Fruit fly (Drosophila melanogaster) whole organism, embryonic: ENCODE measurements around the gene CG6431.

Source experiments
- BtbVII ChIP-seq: fragments of 200-800 bp; sonication (Bioruptor generic); optimal IDR thresholded peaks from 3 replicates; lab custom pipeline; 2017; ENCODE audit warnings: missing biosample characterization, mild to moderate bottlenecking, missing genetic modification characterization
- C15 ChIP-seq: fragments of 200-800 bp; sonication (Bioruptor generic); IDR thresholded peaks from 3 replicates; pipeline ENCODE4 v1.3.6; 2022; ENCODE audit warnings: missing biosample characterization, missing genetic modification characterization
- CG10274 ChIP-seq: fragments of 200-800 bp; sonication (Bioruptor generic); optimal IDR thresholded peaks from 3 replicates; lab custom pipeline; 2017; ENCODE audit warnings: missing biosample characterization, mild to moderate bottlenecking, missing genetic modification characterization
- CG10654 ChIP-seq: fragments of 200-800 bp; sonication (Bioruptor generic); optimal IDR thresholded peaks from 2 replicates; lab custom pipeline; 2016; ENCODE audit warnings: missing biosample characterization, missing genetic modification characterization
- CG11723 ChIP-seq: fragments of 200-800 bp; sonication (Bioruptor generic); optimal IDR thresholded peaks from 2 replicates; lab custom pipeline; 2017; ENCODE audit warnings: missing biosample characterization, mild to moderate bottlenecking, missing genetic modification characterization
- CG12659 ChIP-seq: fragments of 200-800 bp; sonication (Bioruptor generic); optimal IDR thresholded peaks from 3 replicates; lab custom pipeline; 2017; ENCODE audit warnings: mild to moderate bottlenecking, missing biosample characterization, missing genetic modification reagents, missing genetic modification characterization
- CG12744 ChIP-seq: fragments of 200-800 bp; sonication (Bioruptor generic); optimal IDR thresholded peaks from 2 replicates; lab custom pipeline; 2016; ENCODE audit warnings: missing biosample characterization, missing genetic modification characterization
- CG13624 ChIP-seq: fragments of 200-800 bp; sonication (Bioruptor generic); optimal IDR thresholded peaks from 2 replicates; lab custom pipeline; 2016; ENCODE audit warnings: missing biosample characterization, missing genetic modification characterization
- CG15696 ChIP-seq: fragments of 200-800 bp; sonication (Bioruptor generic); optimal IDR thresholded peaks from 2 replicates; lab custom pipeline; 2019; ENCODE audit warnings: missing biosample characterization, mild to moderate bottlenecking, missing genetic modification characterization, moderate library complexity
- CG17912 ChIP-seq: fragments of 200-800 bp; sonication (Bioruptor generic); optimal IDR thresholded peaks from 2 replicates; lab custom pipeline; 2018; ENCODE audit warnings: missing biosample characterization, mild to moderate bottlenecking, missing genetic modification characterization
- CG30431 ChIP-seq: fragments of 200-800 bp; sonication (Bioruptor generic); optimal IDR thresholded peaks from 2 replicates; lab custom pipeline; 2017; ENCODE audit warnings: missing biosample characterization, missing genetic modification characterization
- CG31388 ChIP-seq: fragments of 200-800 bp; sonication (Bioruptor generic); optimal IDR thresholded peaks from 2 replicates; lab custom pipeline; 2016; ENCODE audit warnings: missing biosample characterization, missing genetic modification characterization
- CG3281 ChIP-seq: fragments of 200-800 bp; sonication (Bioruptor generic); optimal IDR thresholded peaks from 3 replicates; lab custom pipeline; 2017; ENCODE audit warnings: missing biosample characterization, mild to moderate bottlenecking, missing genetic modification characterization
- CG4282 ChIP-seq: fragments of 200-800 bp; sonication (Bioruptor generic); optimal IDR thresholded peaks from 2 replicates; lab custom pipeline; 2016; ENCODE audit warnings: missing biosample characterization, missing genetic modification characterization
- CG4424 ChIP-seq: fragments of 200-800 bp; sonication (Bioruptor generic); optimal IDR thresholded peaks from 3 replicates; lab custom pipeline; 2016; ENCODE audit warnings: missing biosample characterization, missing genetic modification characterization
- CG5953 ChIP-seq: fragments of 200-800 bp; sonication (Bioruptor generic); IDR thresholded peaks from 2 replicates; pipeline ENCODE4 v1.3.6; 2022; ENCODE audit warnings: missing biosample characterization, missing genetic modification characterization
- CG6854 ChIP-seq: fragments of 200-800 bp; sonication (Bioruptor generic); optimal IDR thresholded peaks from 3 replicates; lab custom pipeline; 2017; ENCODE audit warnings: missing biosample characterization, mild to moderate bottlenecking, missing genetic modification characterization
- CG7963 ChIP-seq: fragments of 200-800 bp; sonication (Bioruptor generic); IDR thresholded peaks from 3 replicates; pipeline ENCODE4 v1.3.6; 2022; ENCODE audit warnings: missing biosample characterization, missing genetic modification characterization; ENCODE audit not compliant: partially characterized antibody
- CG9609 ChIP-seq: fragments of 200-800 bp; sonication (Bioruptor generic); optimal IDR thresholded peaks from 3 replicates; lab custom pipeline; 2016; ENCODE audit warnings: missing biosample characterization, missing genetic modification characterization
- CG9797 ChIP-seq: fragments of 200-800 bp; sonication (Bioruptor generic); optimal IDR thresholded peaks from 3 replicates; lab custom pipeline; 2018; ENCODE audit warnings: missing biosample characterization, mild to moderate bottlenecking, missing genetic modification characterization
- Ets97D ChIP-seq: fragments of 200-800 bp; sonication (Bioruptor generic); optimal IDR thresholded peaks from 3 replicates; lab custom pipeline; 2016; ENCODE audit warnings: missing biosample characterization, missing genetic modification characterization
- Lim3 ChIP-seq: fragments of 200-800 bp; sonication (Bioruptor generic); IDR thresholded peaks from 2 replicates; pipeline ENCODE4 v1.3.6; 2022; ENCODE audit warnings: missing biosample characterization, missing genetic modification characterization
- Mes4 ChIP-seq: fragments of 200-800 bp; sonication (Bioruptor generic); optimal IDR thresholded peaks from 2 replicates; lab custom pipeline; 2016; ENCODE audit warnings: missing biosample characterization, missing genetic modification characterization
- Neu2 ChIP-seq: fragments of 200-800 bp; sonication (Bioruptor generic); optimal IDR thresholded peaks from 3 replicates; lab custom pipeline; 2016; ENCODE audit warnings: missing biosample characterization, missing genetic modification characterization, borderline replicate concordance
- YL-1 ChIP-seq: fragments of 200-800 bp; sonication (Bioruptor generic); optimal IDR thresholded peaks from 3 replicates; lab custom pipeline; 2017; ENCODE audit warnings: missing biosample characterization, mild to moderate bottlenecking, missing genetic modification characterization
- ac ChIP-seq: fragments of 200-800 bp; sonication (Bioruptor generic); optimal IDR thresholded peaks from 3 replicates; lab custom pipeline; 2017; ENCODE audit warnings: missing biosample characterization, mild to moderate bottlenecking, missing genetic modification characterization
- ato ChIP-seq: fragments of 200-800 bp; sonication (Bioruptor generic); IDR thresholded peaks from 2 replicates; pipeline ENCODE4 v1.3.6; 2022; ENCODE audit warnings: missing biosample characterization, missing genetic modification characterization; ENCODE audit not compliant: partially characterized antibody
- bcd ChIP-seq: fragments of 200-800 bp; sonication (Bioruptor generic); optimal IDR thresholded peaks from 2 replicates; lab custom pipeline; 2017; ENCODE audit warnings: missing biosample characterization, mild to moderate bottlenecking, missing genetic modification characterization
- danr ChIP-seq: fragments of 200-800 bp; sonication (Bioruptor generic); IDR thresholded peaks from 2 replicates; pipeline ENCODE4 v1.3.6; 2022; ENCODE audit warnings: missing biosample characterization, missing genetic modification characterization
- dati ChIP-seq: fragments of 200-800 bp; sonication (Bioruptor generic); IDR thresholded peaks from 2 replicates; pipeline ENCODE4 v1.3.6; 2022; ENCODE audit warnings: missing biosample characterization, missing genetic modification characterization
- dimm ChIP-seq: fragments of 200-800 bp; sonication (Bioruptor generic); IDR thresholded peaks from 2 replicates; pipeline ENCODE4 v1.3.6; 2022; ENCODE audit warnings: missing biosample characterization, missing genetic modification characterization
- dmrt99B ChIP-seq: fragments of 200-800 bp; sonication (Bioruptor generic); optimal IDR thresholded peaks from 2 replicates; lab custom pipeline; 2018; ENCODE audit warnings: missing biosample characterization, mild to moderate bottlenecking, missing genetic modification characterization, moderate library complexity
- dpn ChIP-seq, 2 experiments: fragments of 200-800 bp; sonication (Bioruptor generic); optimal IDR thresholded peaks; 3 replicates each; lab custom pipeline; 2016; ENCODE audit warnings: missing biosample characterization in 2 of 2, missing genetic modification characterization in 2 of 2
- emc ChIP-seq: fragments of 200-800 bp; sonication (Bioruptor generic); optimal IDR thresholded peaks from 2 replicates; lab custom pipeline; 2016; ENCODE audit warnings: missing biosample characterization, missing genetic modification characterization
- gcm ChIP-seq: fragments of 200-800 bp; sonication (Bioruptor generic); optimal IDR thresholded peaks from 2 replicates; lab custom pipeline; 2019; ENCODE audit warnings: missing biosample characterization, mild to moderate bottlenecking, missing genetic modification characterization, moderate library complexity
- grn ChIP-seq: fragments of 200-800 bp; sonication (Bioruptor generic); optimal IDR thresholded peaks from 3 replicates; lab custom pipeline; 2017; ENCODE audit warnings: missing biosample characterization, missing genetic modification characterization
- gt ChIP-seq: fragments of 200-800 bp; sonication (Bioruptor generic); IDR thresholded peaks from 2 replicates; pipeline ENCODE4 v1.3.6; 2022; ENCODE audit warnings: missing biosample characterization, missing genetic modification characterization
- lbe ChIP-seq: fragments of 200-800 bp; sonication (Bioruptor generic); optimal IDR thresholded peaks from 2 replicates; lab custom pipeline; 2016; ENCODE audit warnings: missing biosample characterization, mild to moderate bottlenecking, missing genetic modification characterization
- nerfin-2 ChIP-seq: fragments of 200-800 bp; sonication (Bioruptor generic); IDR thresholded peaks from 2 replicates; pipeline ENCODE4 v1.3.6; 2022; ENCODE audit warnings: missing biosample characterization, missing genetic modification characterization; ENCODE audit not compliant: partially characterized antibody
- pho ChIP-seq: fragments of 200-800 bp; sonication (Bioruptor generic); optimal IDR thresholded peaks from 2 replicates; lab custom pipeline; 2016; ENCODE audit warnings: missing biosample characterization, missing genetic modification characterization
- ranshi ChIP-seq: fragments of 200-800 bp; sonication (Bioruptor generic); IDR thresholded peaks from 2 replicates; pipeline ENCODE4 v1.3.6; 2022; ENCODE audit warnings: missing biosample characterization, missing genetic modification characterization
- run ChIP-seq: fragments of 200-800 bp; sonication (Bioruptor generic); optimal IDR thresholded peaks from 3 replicates; lab custom pipeline; 2018; ENCODE audit warnings: missing biosample characterization, mild to moderate bottlenecking, missing genetic modification characterization
- slbo ChIP-seq: fragments of 200-800 bp; sonication (Bioruptor generic); IDR thresholded peaks from 2 replicates; pipeline ENCODE4 v1.3.6; 2022; ENCODE audit warnings: missing biosample characterization, missing genetic modification characterization
- sr ChIP-seq: fragments of 200-800 bp; sonication (Bioruptor generic); IDR thresholded peaks from 3 replicates; pipeline ENCODE4 v1.3.6; 2022; ENCODE audit warnings: missing biosample characterization, missing genetic modification characterization
- ssp ChIP-seq: fragments of 200-800 bp; sonication (Bioruptor generic); IDR thresholded peaks from 2 replicates; pipeline ENCODE4 v1.3.6; 2022; ENCODE audit warnings: missing biosample characterization, missing genetic modification characterization
- tin ChIP-seq: fragments of 200-800 bp; sonication (Bioruptor generic); optimal IDR thresholded peaks from 3 replicates; lab custom pipeline; 2016; ENCODE audit warnings: missing biosample characterization, missing genetic modification characterization
- tll ChIP-seq, 2 experiments: fragments of 200-800 bp in 1 of 2; fragments of >200 bp in 1 of 2; sonication (Bioruptor generic) in 1 of 2; optimal IDR thresholded peaks; 2 replicates each; lab custom pipeline; 2017 to 2019; ENCODE audit warnings: missing biosample characterization in 2 of 2, missing genetic modification characterization in 2 of 2, mild to moderate bottlenecking in 1 of 2, moderate library complexity in 1 of 2
- trem ChIP-seq: fragments of 200-800 bp; optimal IDR thresholded peaks from 3 replicates; lab custom pipeline; 2019; ENCODE audit warnings: missing biosample characterization, mild to moderate bottlenecking, missing genetic modification characterization, moderate library complexity
- twi ChIP-seq: fragments of 200-800 bp; optimal IDR thresholded peaks from 2 replicates; lab custom pipeline; 2019; ENCODE audit warnings: missing biosample characterization, mild to moderate bottlenecking, missing genetic modification characterization, moderate library complexity
- unc-4 ChIP-seq: fragments of 200-800 bp; sonication (Bioruptor generic); IDR thresholded peaks from 2 replicates; pipeline ENCODE4 v1.3.6; 2022; ENCODE audit warnings: missing biosample characterization, missing genetic modification characterization; ENCODE audit not compliant: partially characterized antibody
- vvl ChIP-seq: fragments of 200-800 bp; sonication (Bioruptor generic); IDR thresholded peaks from 2 replicates; pipeline ENCODE4 v1.3.6; 2022; ENCODE audit warnings: missing biosample characterization, missing genetic modification characterization

Gene CG6431

DNA sequence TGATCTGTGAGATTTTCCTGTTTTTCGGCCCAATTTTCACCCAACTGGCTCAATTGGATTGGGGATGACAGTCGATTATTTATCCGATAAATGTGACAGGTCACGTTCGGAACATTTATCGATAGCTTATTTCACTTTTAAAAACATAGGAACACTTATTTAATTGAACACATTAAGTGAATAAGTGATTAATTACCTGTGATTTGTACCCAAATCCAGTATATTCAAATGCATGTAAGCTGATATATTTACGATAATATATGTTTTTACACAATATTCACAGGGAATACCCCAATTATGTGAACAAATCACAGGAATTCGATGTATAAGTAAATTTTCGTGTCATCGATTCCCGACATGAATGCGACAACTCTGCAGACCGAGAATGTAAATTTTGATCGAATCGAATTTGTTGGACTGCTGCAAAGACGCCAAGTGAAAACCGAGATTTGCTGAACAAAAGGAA is 8.4 kb downstream of the CG6431 start, which contains the start of the genes EMC3 and Dpy-30L1 (continued):
- peak; percentile 21 for TF ChIP-seq tin (GFP tag; lab: Kevin White, UChicago)
- no peak for TF ChIP-seq CG3281
- TF ChIP-seq BtbVII (GFP tag; lab: Kevin White, UChicago) = no peak
- TF ChIP-seq Lim3 (GFP tag; lab: Robert Waterston, UW) = no peak
- TF ChIP-seq CG30431 = no peak
- peak; percentile 83 for TF ChIP-seq CG12659 (GFP tag; lab: Kevin White, UChicago)
- peak; percentile 58; the same call in 1 of the 2 replicates for TF ChIP-seq vvl (GFP tag; lab: Robert Waterston, UW)
- TF ChIP-seq CG12744 (GFP tag; lab: Kevin White, UChicago) = peak; percentile 30
- TF ChIP-seq dmrt99B = no peak
- peak; percentile 47; the same call in 1 of the 2 replicates for TF ChIP-seq ranshi (GFP tag; lab: Robert Waterston, UW)
- peak; percentile 72 for TF ChIP-seq trem (tag; lab: Kevin White, UChicago)
- TF ChIP-seq sr (GFP tag; lab: Robert Waterston, UW) = no peak
- TF ChIP-seq CG13624 (GFP tag; lab: Kevin White, UChicago) = peak; percentile 68
- peak; percentile 47; the same call in 1 of the 2 replicates for TF ChIP-seq nerfin-2 (GFP tag; lab: Robert Waterston, UW)
- TF ChIP-seq dati (GFP tag; lab: Robert Waterston, UW) = no peak
- no peak for TF ChIP-seq lbe (GFP tag; lab: Kevin White, UChicago)
- no peak for TF ChIP-seq danr
- peak in 1 of 2 experiments; percentile 38 for TF ChIP-seq tll (GFP tag; optimal IDR thresholded peaks at IDR 0.05; lab: Kevin White, UChicago)
- no peak for TF ChIP-seq CG6854
- no peak for TF ChIP-seq emc (GFP tag; lab: Kevin White, UChicago)
- no peak for TF ChIP-seq Neu2 (GFP tag; lab: Kevin White, UChicago)
- TF ChIP-seq Mes4 (GFP tag; lab: Kevin White, UChicago) = no peak
- no peak for TF ChIP-seq ac (GFP tag; lab: Kevin White, UChicago)
- TF ChIP-seq CG17912 (GFP tag; lab: Kevin White, UChicago) = no peak
- TF ChIP-seq gcm (GFP tag; lab: Kevin White, UChicago) = no peak
- no peak for TF ChIP-seq gt
- TF ChIP-seq Ets97D (GFP tag; lab: Kevin White, UChicago) = peak; percentile 57
- peak; percentile 48 for TF ChIP-seq pho (GFP tag; lab: Kevin White, UChicago)
- no peak for TF ChIP-seq C15 (GFP tag; lab: Robert Waterston, UW)
- TF ChIP-seq CG5953 (GFP tag; lab: Robert Waterston, UW) = no peak
- peak; percentile 19; the same call in 1 of the 2 replicates for TF ChIP-seq ssp
- peak; percentile 56; the same call in 1 of the 2 replicates for TF ChIP-seq ato
- TF ChIP-seq dimm = no peak
- peak; percentile 60 for TF ChIP-seq slbo (GFP tag; lab: Robert Waterston, UW)
- no peak for TF ChIP-seq CG11723 (GFP tag; lab: Kevin White, UChicago)
- TF ChIP-seq CG10654 (GFP tag; lab: Kevin White, UChicago) = peak; percentile 37
- peak; percentile 12 for TF ChIP-seq CG4282 (GFP tag; lab: Kevin White, UChicago)
- no peak for TF ChIP-seq CG7963 (GFP tag; lab: Robert Waterston, UW)
- TF ChIP-seq CG10274 (GFP tag; lab: Kevin White, UChicago) = no peak
- peak; percentile 41 for TF ChIP-seq CG15696 (tag; lab: Kevin White, UChicago)
- no peak for TF ChIP-seq CG9797 (GFP tag; lab: Kevin White, UChicago)
- TF ChIP-seq grn = no peak
- peak; percentile 48 for TF ChIP-seq CG4424 (GFP tag; lab: Kevin White, UChicago)
- peak; percentile 92 for TF ChIP-seq unc-4 (GFP tag; lab: Robert Waterston, UW)
- no peak for TF ChIP-seq run
- peak; percentile 50 to 63 for TF ChIP-seq dpn (GFP tag; optimal IDR thresholded peaks at IDR 0.05; lab: Kevin White, UChicago)
- peak; percentile 88 for TF ChIP-seq YL-1
- TF ChIP-seq CG9609 = peak; percentile 17
- TF ChIP-seq CG31388 (GFP tag; lab: Kevin White, UChicago) = no peak
- TF ChIP-seq bcd (GFP tag; lab: Kevin White, UChicago) = no peak
- no peak for TF ChIP-seq twi (tag; lab: Kevin White, UChicago)
